Worm (Caenorhabditis elegans) whole organism, midembryonic: ENCODE data around the gene Y75B8A.24.

ENCODE experiments used
- flt-1 ChIP-seq: fragments of 200-800 bp; sonication (Bioruptor generic); IDR thresholded peaks from 2 replicates; pipeline ENCODE4 v1.3.6; 2022; ENCODE audit warnings: missing genetic modification characterization, missing compliant biosample characterization
- klf-2 ChIP-seq: fragments of 200-800 bp; sonication (Bioruptor generic); conservative IDR thresholded peaks from 2 replicates; pipeline ENCODE4 v1.3.6; 2022; ENCODE audit warnings: missing genetic modification reagents, missing genetic modification characterization, missing compliant biosample characterization
- ref-1 ChIP-seq: fragments of 200-800 bp; sonication (Bioruptor generic); conservative IDR thresholded peaks from 2 replicates; pipeline ENCODE4 v1.3.6; 2022; ENCODE audit warnings: missing genetic modification reagents, missing genetic modification characterization, missing compliant biosample characterization
- tab-1 ChIP-seq: fragments of 200-800 bp; sonication (Bioruptor generic); IDR thresholded peaks from 2 replicates; pipeline ENCODE4 v1.3.6; 2022; ENCODE audit warnings: missing genetic modification characterization, missing compliant biosample characterization
- ztf-23 ChIP-seq: fragments of 200-800 bp; sonication (Bioruptor generic); IDR thresholded peaks from 2 replicates; pipeline ENCODE4 v1.3.6; 2022; ENCODE audit warnings: missing genetic modification reagents, missing genetic modification characterization, missing compliant biosample characterization

DNA sequence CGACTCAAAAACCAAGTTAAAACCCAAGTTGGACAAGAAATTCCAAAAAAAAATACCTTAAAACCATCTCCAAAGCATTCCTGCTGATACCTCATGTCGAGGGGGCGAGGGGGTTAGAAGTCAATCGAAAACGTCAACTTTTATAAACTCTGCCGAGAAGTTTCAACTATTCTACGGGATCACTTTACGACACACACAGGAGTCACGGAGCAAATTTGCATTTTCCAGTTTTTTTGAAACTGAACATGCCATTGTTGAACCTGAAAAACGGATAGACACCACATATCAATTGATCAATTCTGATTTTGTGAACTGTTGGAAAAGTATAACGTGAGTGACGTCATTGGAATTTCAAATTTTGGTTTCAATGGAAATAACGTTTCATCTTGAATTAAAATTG lies 29.5 kb upstream of the Y75B8A.24 start, which contains the start of gene mrp-8:
- TF ChIP-seq tab-1 (GFP tag; lab: Robert Waterston, UW), result no peak
- no peak for TF ChIP-seq klf-2
- TF ChIP-seq ztf-23 (GFP tag; lab: Robert Waterston, UW), result no peak
- TF ChIP-seq flt-1 (GFP tag; lab: Robert Waterston, UW), result no peak
- no peak for TF ChIP-seq ref-1 (GFP tag; lab: Robert Waterston, UW)
